Fruit fly (Drosophila melanogaster) whole organism, embryonic: ENCODE data around the gene Cad88C.

ENCODE experiments used
- Atf-2 ChIP-seq: fragments of 200-800 bp; sonication (Bioruptor generic); optimal IDR thresholded peaks from 2 replicates; lab custom pipeline; 2016; ENCODE audit warnings: missing biosample characterization, missing genetic modification characterization
- Atf3 ChIP-seq: fragments of 200-800 bp; sonication (Bioruptor generic); optimal IDR thresholded peaks from 3 replicates; lab custom pipeline; 2016; ENCODE audit warnings: missing biosample characterization, missing genetic modification characterization
- CG10274 ChIP-seq: fragments of 200-800 bp; sonication (Bioruptor generic); optimal IDR thresholded peaks from 3 replicates; lab custom pipeline; 2017; ENCODE audit warnings: missing biosample characterization, mild to moderate bottlenecking, missing genetic modification characterization
- CG11085 ChIP-seq: fragments of 200-800 bp; sonication (Bioruptor generic); IDR thresholded peaks from 2 replicates; pipeline ENCODE4 v1.3.6; 2022; ENCODE audit warnings: missing biosample characterization, missing genetic modification characterization
- CG12769 ChIP-seq: fragments of 200-800 bp; sonication (Bioruptor generic); optimal IDR thresholded peaks from 2 replicates; lab custom pipeline; 2019; ENCODE audit warnings: missing biosample characterization, mild to moderate bottlenecking, missing genetic modification characterization, moderate library complexity
- CG1602 ChIP-seq: fragments of 200-800 bp; sonication (Bioruptor generic); optimal IDR thresholded peaks from 3 replicates; lab custom pipeline; 2016; ENCODE audit warnings: missing biosample characterization, missing genetic modification characterization
- CG1603 ChIP-seq: fragments of 200-800 bp; sonication (Bioruptor generic); optimal IDR thresholded peaks from 2 replicates; lab custom pipeline; 2019; ENCODE audit warnings: missing biosample characterization, mild to moderate bottlenecking, missing genetic modification characterization, moderate library complexity
- CG17328 ChIP-seq: fragments of 200-800 bp; sonication (Bioruptor generic); IDR thresholded peaks from 2 replicates; pipeline ENCODE4 v1.3.6; 2022; ENCODE audit warnings: missing biosample characterization, missing genetic modification characterization
- CG18619 ChIP-seq: fragments of 200-800 bp; sonication (Bioruptor generic); optimal IDR thresholded peaks from 3 replicates; lab custom pipeline; 2017; ENCODE audit warnings: missing biosample characterization, mild to moderate bottlenecking, missing genetic modification characterization
- CG30431 ChIP-seq: fragments of 200-800 bp; sonication (Bioruptor generic); optimal IDR thresholded peaks from 2 replicates; lab custom pipeline; 2017; ENCODE audit warnings: missing biosample characterization, missing genetic modification characterization
- CG31224 ChIP-seq: fragments of 200-800 bp; sonication (Bioruptor generic); IDR thresholded peaks from 2 replicates; pipeline ENCODE4 v1.3.6; 2022; ENCODE audit warnings: missing biosample characterization, missing genetic modification characterization
- CG3163 ChIP-seq: fragments of 200-800 bp; sonication (Bioruptor generic); optimal IDR thresholded peaks from 3 replicates; lab custom pipeline; 2016; ENCODE audit warnings: missing biosample characterization, missing genetic modification characterization
- CG33213 ChIP-seq: fragments of 200-800 bp; sonication (Bioruptor generic); optimal IDR thresholded peaks from 3 replicates; lab custom pipeline; 2016; ENCODE audit warnings: missing biosample characterization, missing genetic modification characterization
- CG34224 ChIP-seq: fragments of 200-800 bp; sonication (Bioruptor generic); IDR thresholded peaks from 3 replicates; pipeline ENCODE4 v1.3.6; 2022; ENCODE audit warnings: missing biosample characterization, missing genetic modification characterization; ENCODE audit not compliant: partially characterized antibody
- CG34422 ChIP-seq: fragments of 200-800 bp; sonication (Bioruptor generic); IDR thresholded peaks from 3 replicates; pipeline ENCODE4 v1.3.6; 2022; ENCODE audit warnings: missing biosample characterization, missing genetic modification characterization
- CG4360 ChIP-seq: fragments of 200-800 bp; sonication (Bioruptor generic); IDR thresholded peaks from 2 replicates; pipeline ENCODE4 v1.3.6; 2022; ENCODE audit warnings: missing biosample characterization, missing genetic modification characterization
- CG7786 ChIP-seq: fragments of 200-800 bp; sonication (Bioruptor generic); optimal IDR thresholded peaks from 2 replicates; lab custom pipeline; 2016; ENCODE audit warnings: missing biosample characterization, missing genetic modification characterization
- CG8290 ChIP-seq, 3 experiments: fragments of 200-800 bp; sonication (Bioruptor generic); optimal IDR thresholded peaks; 2 replicates each; lab custom pipeline; 2016 to 2019; ENCODE audit warnings: missing biosample characterization in 3 of 3, missing genetic modification characterization in 3 of 3, mild to moderate bottlenecking in 2 of 3, moderate library complexity in 1 of 3
- Dbx ChIP-seq: fragments of 200-800 bp; sonication (Bioruptor generic); IDR thresholded peaks from 3 replicates; pipeline ENCODE4 v1.3.6; 2022; ENCODE audit warnings: missing biosample characterization, missing genetic modification characterization
- Dek ChIP-seq: fragments of 200-800 bp; sonication (Bioruptor generic); optimal IDR thresholded peaks from 3 replicates; lab custom pipeline; 2019; ENCODE audit warnings: missing biosample characterization, mild to moderate bottlenecking, missing genetic modification characterization, moderate library complexity
- Ets65A ChIP-seq: fragments of 200-800 bp; sonication (Bioruptor generic); peaks from one replicate; lab custom pipeline; 2016; ENCODE audit warnings: missing biosample characterization, missing genetic modification characterization
- GATAe ChIP-seq: fragments of 200-800 bp; sonication (Bioruptor generic); conservative IDR thresholded peaks from 2 replicates; pipeline ENCODE4 v1.3.6; 2022; ENCODE audit warnings: missing biosample characterization, missing genetic modification characterization
- Jarid2 ChIP-seq: fragments of 200-800 bp; sonication (Bioruptor generic); optimal IDR thresholded peaks from 3 replicates; lab custom pipeline; 2017; ENCODE audit warnings: mild to moderate bottlenecking, missing biosample characterization, missing genetic modification reagents, missing genetic modification characterization
- Lpt ChIP-seq: fragments of >200 bp; optimal IDR thresholded peaks from 2 replicates; lab custom pipeline; 2018; ENCODE audit warnings: missing biosample characterization, missing genetic modification characterization
- NC2β ChIP-seq: fragments of 200-800 bp; sonication (Bioruptor generic); optimal IDR thresholded peaks from 2 replicates; lab custom pipeline; 2016; ENCODE audit warnings: missing biosample characterization, missing genetic modification characterization
- YL-1 ChIP-seq: fragments of 200-800 bp; sonication (Bioruptor generic); optimal IDR thresholded peaks from 3 replicates; lab custom pipeline; 2017; ENCODE audit warnings: missing biosample characterization, mild to moderate bottlenecking, missing genetic modification characterization
- al ChIP-seq: fragments of 200-800 bp; sonication (Bioruptor generic); IDR thresholded peaks from 2 replicates; pipeline ENCODE4 v1.3.6; 2022; ENCODE audit warnings: missing biosample characterization, missing genetic modification characterization
- ci ChIP-seq: fragments of 200-800 bp; sonication (Bioruptor generic); IDR thresholded peaks from 3 replicates; pipeline ENCODE4 v1.3.6; 2022; ENCODE audit warnings: missing biosample characterization, missing genetic modification characterization
- crol ChIP-seq: fragments of 200-800 bp; sonication (Bioruptor generic); IDR thresholded peaks from 2 replicates; pipeline ENCODE4 v1.3.6; 2022; ENCODE audit warnings: missing biosample characterization, missing genetic modification characterization
- eyg ChIP-seq: fragments of 200-800 bp; sonication (Bioruptor generic); optimal IDR thresholded peaks from 3 replicates; lab custom pipeline; 2016; ENCODE audit warnings: missing biosample characterization, missing genetic modification characterization
- fd3F ChIP-seq: fragments of 200-800 bp; sonication (Bioruptor generic); optimal IDR thresholded peaks from 2 replicates; lab custom pipeline; 2018; ENCODE audit warnings: missing biosample characterization, mild to moderate bottlenecking, missing genetic modification characterization, moderate library complexity
- hth ChIP-seq: fragments of >200 bp; optimal IDR thresholded peaks from 2 replicates; lab custom pipeline; 2017; ENCODE audit warnings: inconsistent platforms
- inv ChIP-seq: fragments of 200-800 bp; sonication (Bioruptor generic); IDR thresholded peaks from 2 replicates; pipeline ENCODE4 v1.3.6; 2022; ENCODE audit warnings: missing biosample characterization, missing genetic modification characterization; ENCODE audit not compliant: partially characterized antibody
- kay ChIP-seq: fragments of 200-800 bp; sonication (Bioruptor generic); optimal IDR thresholded peaks from 2 replicates; lab custom pipeline; 2016; ENCODE audit warnings: missing biosample characterization, missing genetic modification characterization
- mld ChIP-seq: fragments of 200-800 bp; sonication (Bioruptor generic); IDR thresholded peaks from 3 replicates; pipeline ENCODE4 v1.3.6; 2022; ENCODE audit warnings: missing biosample characterization, missing genetic modification characterization; ENCODE audit not compliant: partially characterized antibody
- nom ChIP-seq: fragments of 200-800 bp; sonication (Bioruptor generic); optimal IDR thresholded peaks from 2 replicates; lab custom pipeline; 2017; ENCODE audit warnings: missing biosample characterization, missing genetic modification characterization, mild to moderate bottlenecking, moderate library complexity, missing genetic modification reagents
- psq ChIP-seq: fragments of 200-800 bp; sonication (Bioruptor generic); optimal IDR thresholded peaks from 2 replicates; lab custom pipeline; 2017; ENCODE audit warnings: missing biosample characterization, missing genetic modification characterization
- sd ChIP-seq: fragments of 200-800 bp; sonication (Bioruptor generic); optimal IDR thresholded peaks from 3 replicates; lab custom pipeline; 2018; ENCODE audit warnings: missing biosample characterization, mild to moderate bottlenecking, missing genetic modification characterization, moderate library complexity
- sens ChIP-seq: fragments of 200-800 bp; sonication (Bioruptor generic); peaks from one replicate; lab custom pipeline; 2016; ENCODE audit warnings: missing biosample characterization, missing genetic modification characterization
- sob ChIP-seq: fragments of 200-800 bp; sonication (Bioruptor generic); IDR thresholded peaks from 2 replicates; pipeline ENCODE4 v1.3.6; 2022; ENCODE audit warnings: missing biosample characterization, missing genetic modification characterization
- tll ChIP-seq, 2 experiments: fragments of 200-800 bp in 1 of 2; fragments of >200 bp in 1 of 2; sonication (Bioruptor generic) in 1 of 2; optimal IDR thresholded peaks; 2 replicates each; lab custom pipeline; 2017 to 2019; ENCODE audit warnings: missing biosample characterization in 2 of 2, missing genetic modification characterization in 2 of 2, mild to moderate bottlenecking in 1 of 2, moderate library complexity in 1 of 2

Gene Cad88C

dm6 chr3R:14654231-14654975 lies 24.1 kb downstream of the Cad88C start (continued):
- TF ChIP-seq hth: no peak
- TF ChIP-seq inv (GFP tag; lab: Robert Waterston, UW): no peak
- TF ChIP-seq Lpt (GFP tag; lab: Kevin White, UChicago): no peak
- TF ChIP-seq CG10274 (GFP tag; lab: Kevin White, UChicago): peak; percentile 98
- no peak for TF ChIP-seq Atf-2 (GFP tag; lab: Kevin White, UChicago)
- no peak for TF ChIP-seq CG30431 (GFP tag; lab: Kevin White, UChicago)
- TF ChIP-seq Dbx: peak; percentile 57; the same call in 2 of the 3 replicates
- no peak for TF ChIP-seq CG33213 (GFP tag; lab: Kevin White, UChicago)
- peak; percentile 70 for TF ChIP-seq CG3163 (GFP tag; lab: Kevin White, UChicago)
- peak; percentile 35 for TF ChIP-seq CG1603 (tag; lab: Kevin White, UChicago)
- TF ChIP-seq sens (GFP tag; lab: Kevin White, UChicago): no peak
- no peak for TF ChIP-seq YL-1
- TF ChIP-seq CG12769: peak; percentile 42
- TF ChIP-seq fd3F (GFP tag; lab: Kevin White, UChicago): no peak
- TF ChIP-seq GATAe (GFP tag; lab: Robert Waterston, UW): no peak
- TF ChIP-seq Ets65A (GFP tag; lab: Kevin White, UChicago): peak; percentile 85
- TF ChIP-seq CG1602: no peak
- peak; percentile 71 for TF ChIP-seq CG34422
- TF ChIP-seq eyg (GFP tag; lab: Kevin White, UChicago): peak; percentile 11
- TF ChIP-seq kay (GFP tag; lab: Kevin White, UChicago): no peak
- peak; percentile 38; the same call in 1 of the 2 replicates for TF ChIP-seq CG31224
- 0 out of 2 replicates have a peak, but pooled peaks have one; percentile 28 for TF ChIP-seq CG17328
- no peak for TF ChIP-seq Atf3
- TF ChIP-seq nom (GFP tag; lab: Kevin White, UChicago): peak; percentile 22
- no peak for TF ChIP-seq CG11085 (GFP tag; lab: Robert Waterston, UW)
- peak; percentile 63 for TF ChIP-seq CG4360
- TF ChIP-seq Dek (tag; lab: Kevin White, UChicago): peak; percentile 11
- peak; percentile 15; the same call in 1 of the 3 replicates for TF ChIP-seq CG34224 (GFP tag; lab: Robert Waterston, UW)
- no peak for TF ChIP-seq Jarid2 (GFP tag; lab: Kevin White, UChicago)
- TF ChIP-seq sob (GFP tag; lab: Robert Waterston, UW): peak; percentile 14; the same call in 1 of the 2 replicates
- peak; percentile 26 for TF ChIP-seq CG7786 (GFP tag; lab: Kevin White, UChicago)
- TF ChIP-seq CG8290 (GFP tag; optimal IDR thresholded peaks at IDR 0.05; lab: Kevin White, UChicago): no peak
- TF ChIP-seq CG8290 (tag; optimal IDR thresholded peaks at IDR 0.05; lab: Kevin White, UChicago): peak in 1 of 2 experiments; percentile 12
- TF ChIP-seq crol (GFP tag; lab: Robert Waterston, UW): peak; percentile 96
- TF ChIP-seq sd (tag; lab: Kevin White, UChicago): peak; percentile 7
- TF ChIP-seq psq (GFP tag; lab: Kevin White, UChicago): peak; percentile 86
- no peak for TF ChIP-seq CG18619 (GFP tag; lab: Kevin White, UChicago)
- 0 out of 3 replicates have a peak, but pooled peaks have one; percentile 9 for TF ChIP-seq mld
- TF ChIP-seq ci: peak; percentile 46; the same call in 1 of the 3 replicates
- TF ChIP-seq tll (GFP tag; optimal IDR thresholded peaks at IDR 0.05; lab: Kevin White, UChicago): no peak
- TF ChIP-seq al (GFP tag; lab: Robert Waterston, UW): peak; percentile 7; the same call in 1 of the 2 replicates
- TF ChIP-seq NC2β (GFP tag; lab: Kevin White, UChicago): no peak
